Worm (Caenorhabditis elegans): ENCODE data around the gene daf-7.

The daf-7 gene

DNA sequence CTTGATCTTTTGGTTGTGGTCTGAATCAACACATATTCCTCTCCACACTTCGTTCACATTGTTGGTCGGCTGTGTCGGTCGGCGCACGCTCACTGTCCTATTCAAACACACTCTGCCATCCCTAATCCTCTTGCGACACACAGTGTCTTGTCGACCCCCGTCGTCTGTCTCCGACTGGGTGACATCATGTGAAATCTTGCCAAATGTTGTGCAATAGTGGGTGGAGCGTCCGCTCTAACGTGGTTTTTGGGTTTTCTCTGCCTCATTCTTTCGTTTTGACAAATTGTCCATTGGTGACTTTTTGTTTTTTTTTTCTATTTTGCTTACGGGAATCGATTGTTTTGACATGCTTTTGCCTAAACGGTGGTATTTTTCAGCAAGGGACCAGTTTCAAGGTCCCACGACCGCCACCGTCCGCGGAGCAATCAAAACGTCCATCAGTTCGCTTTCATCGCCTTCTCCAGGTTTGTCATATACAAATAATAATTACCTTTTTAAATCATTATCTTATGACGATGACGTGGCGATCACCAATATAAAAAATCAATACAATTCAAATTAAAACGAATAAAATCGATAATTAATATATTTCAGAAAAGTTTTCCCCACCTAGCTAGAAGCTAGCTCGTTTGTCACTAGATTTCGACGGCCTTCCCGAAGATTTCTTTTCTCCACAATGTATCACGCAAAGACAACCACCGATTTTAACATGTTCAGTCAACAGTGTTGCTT is 22.2 kb downstream of the daf-7 start (continued):
- TF ChIP-seq ZK337.2 (GFP tag; IDR thresholded peaks at IDR 0.05) (no peak), hif-1 (tag; optimal IDR thresholded peaks at IDR 0.05) (peak; percentile 52 to 88), dmd-6 (GFP tag; IDR thresholded peaks at IDR 0.05) (peak; percentile 97), nhr-102 (tag; optimal IDR thresholded peaks at IDR 0.05) (peak; percentile 76), spr-1 (tag; optimal IDR thresholded peaks at IDR 0.05) (peak; percentile 75), dpl-1 (GFP tag; optimal IDR thresholded peaks at IDR 0.05) (peak; percentile 69), nhr-77 (tag; optimal IDR thresholded peaks at IDR 0.05) (peak; percentile 98), skn-1 (tag; optimal IDR thresholded peaks at IDR 0.05) (no peak), mdt-29 (GFP tag; IDR thresholded peaks at IDR 0.05) (0 out of 2 replicates have a peak, but pooled peaks have one; percentile 50)

DNA sequence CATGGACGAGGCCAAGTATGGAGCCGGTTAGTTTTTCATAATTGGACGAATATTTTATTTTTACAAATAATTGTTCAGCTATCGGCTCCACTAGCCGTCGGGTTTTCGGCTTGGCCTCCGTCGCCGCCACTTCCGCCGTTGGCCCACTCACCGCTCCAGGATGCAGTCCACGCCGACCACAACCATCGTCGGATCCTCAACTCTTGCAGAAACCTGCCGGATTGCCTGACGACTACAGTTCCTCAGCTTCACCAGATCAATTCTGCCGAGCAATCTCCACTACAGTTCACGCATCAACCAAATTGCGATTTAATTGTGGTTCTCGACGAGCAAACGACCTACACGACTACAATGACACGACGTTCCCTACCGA is 22.8 kb downstream of the daf-7 start:
- TF ChIP-seq T26A8.4 (GFP tag; IDR thresholded peaks at IDR 0.05) (peak; percentile 48; the same call in 1 of the 2 replicates), egl-43 (GFP tag; IDR thresholded peaks at IDR 0.05) (0 out of 2 replicates have a peak, but pooled peaks have one; percentile 56), duxl-1 (tag; optimal IDR thresholded peaks at IDR 0.05; ENCODE audit: poor library complexity) (peak; percentile 8), pqm-1 (tag; optimal IDR thresholded peaks at IDR 0.05) (no peak), dmd-9 (GFP tag; IDR thresholded peaks at IDR 0.05) (0 out of 2 replicates have a peak, but pooled peaks have one; percentile 8), ZK337.2 (GFP tag; IDR thresholded peaks at IDR 0.05) (0 out of 2 replicates have a peak, but pooled peaks have one; percentile 2), D1046.2 (GFP tag; IDR thresholded peaks at IDR 0.05) (no peak), dve-1 (tag; optimal IDR thresholded peaks at IDR 0.05; ENCODE audit: insufficient read depth) (peak; percentile 9), dmd-8 (GFP tag; IDR thresholded peaks at IDR 0.05) (no peak), madf-5 (GFP tag; IDR thresholded peaks at IDR 0.05) (0 out of 4 replicates have a peak, but pooled peaks of 1 of the 2 experiments have one; percentile 31), mes-2 (tag; optimal IDR thresholded peaks at IDR 0.05; ENCODE audit: poor library complexity, severe bottlenecking) (peak; percentile 23), daf-12 (tag; optimal IDR thresholded peaks at IDR 0.05) (no peak), hmg-1.1 (GFP tag; IDR thresholded peaks at IDR 0.05) (0 out of 2 replicates have a peak, but pooled peaks have one; percentile 13), php-3 (GFP tag; IDR thresholded peaks at IDR 0.05) (0 out of 2 replicates have a peak, but pooled peaks have one; percentile 23), set-16 (GFP tag; IDR thresholded peaks at IDR 0.05) (peak; percentile 90), aha-1 (tag) (peak; percentile 97), zfp-2 (tag; optimal IDR thresholded peaks at IDR 0.05) (no peak)

ce11 chrIII:835208-835607 is 23.6 kb downstream of the daf-7 start:
- TF ChIP-seq ama-1 (optimal IDR thresholded peaks at IDR 0.05) (peak; percentile 92), egl-43 (GFP tag; IDR thresholded peaks at IDR 0.05) (no peak), nhr-76 (tag; optimal IDR thresholded peaks at IDR 0.05) (no peak), aha-1 (tag) (peak; percentile 88), hif-1 (tag; optimal IDR thresholded peaks at IDR 0.05) (no peak), daf-8 (GFP tag; IDR thresholded peaks at IDR 0.05) (no peak), zip-2 (tag; optimal IDR thresholded peaks at IDR 0.05) (no peak), unc-130 (GFP tag; optimal IDR thresholded peaks at IDR 0.05) (no peak), lin-29 (GFP tag; IDR thresholded peaks at IDR 0.05) (no peak), gei-8 (GFP tag; optimal IDR thresholded peaks at IDR 0.05) (no peak), mdt-29 (GFP tag; IDR thresholded peaks at IDR 0.05) (no peak), unc-62 (GFP tag; optimal IDR thresholded peaks at IDR 0.05 in 1 of 2) (peak in 1 of 2 experiments; percentile 85), unc-62 (tag; optimal IDR thresholded peaks at IDR 0.05) (no peak), mep-1 (tag; optimal IDR thresholded peaks at IDR 0.05) (no peak), nhr-10 (tag; optimal IDR thresholded peaks at IDR 0.05) (no peak), lin-13 (GFP tag; optimal IDR thresholded peaks at IDR 0.05) (no peak), set-16 (GFP tag; IDR thresholded peaks at IDR 0.05) (no peak), aly-2 (tag; optimal IDR thresholded peaks at IDR 0.05) (no peak), skn-1 (tag; optimal IDR thresholded peaks at IDR 0.05) (no peak), pha-4 (GFP tag; IDR thresholded peaks at IDR 0.05) (no peak), pha-4 (tag; optimal IDR thresholded peaks at IDR 0.05) (no peak), saeg-2 (GFP tag; IDR thresholded peaks at IDR 0.05) (no peak), mes-2 (tag; optimal IDR thresholded peaks at IDR 0.05; ENCODE audit: poor library complexity, severe bottlenecking) (peak; percentile 42), unc-39 (tag; optimal IDR thresholded peaks at IDR 0.05) (no peak)
